Fruit fly (Drosophila melanogaster) whole organism, embryonic: Measurements from ENCODE around the gene Cdc7.

Source experiments
- CG10321 ChIP-seq: fragments of 200-800 bp; sonication (Bioruptor generic); IDR thresholded peaks from 2 replicates; pipeline ENCODE4 v1.3.6; 2022; ENCODE audit warnings: missing biosample characterization, missing genetic modification characterization
- CG11398 ChIP-seq: fragments of 200-800 bp; sonication (Bioruptor generic); optimal IDR thresholded peaks from 2 replicates; lab custom pipeline; 2016; ENCODE audit warnings: missing biosample characterization, missing genetic modification characterization
- CG11504 ChIP-seq: fragments of 200-800 bp; sonication (Bioruptor generic); optimal IDR thresholded peaks from 3 replicates; lab custom pipeline; 2019; ENCODE audit warnings: missing biosample characterization, mild to moderate bottlenecking, missing genetic modification characterization, moderate library complexity
- CG12071 ChIP-seq: fragments of 200-800 bp; sonication (Bioruptor generic); optimal IDR thresholded peaks from 3 replicates; lab custom pipeline; 2018; ENCODE audit warnings: missing biosample characterization, mild to moderate bottlenecking, missing genetic modification characterization
- CG12299 ChIP-seq: fragments of 200-800 bp; sonication (Bioruptor generic); optimal IDR thresholded peaks from 2 replicates; lab custom pipeline; 2018; ENCODE audit warnings: missing biosample characterization, mild to moderate bottlenecking, missing genetic modification characterization
- CG13296 ChIP-seq: fragments of 200-800 bp; sonication (Bioruptor generic); optimal IDR thresholded peaks from 3 replicates; lab custom pipeline; 2018; ENCODE audit warnings: missing biosample characterization, mild to moderate bottlenecking, missing genetic modification characterization
- CG13424 ChIP-seq: fragments of 200-800 bp; sonication (Bioruptor generic); optimal IDR thresholded peaks from 2 replicates; lab custom pipeline; 2019; ENCODE audit warnings: missing biosample characterization, mild to moderate bottlenecking, missing genetic modification characterization, moderate library complexity
- CG15011 ChIP-seq: fragments of 200-800 bp; sonication (Bioruptor generic); optimal IDR thresholded peaks from 3 replicates; lab custom pipeline; 2018; ENCODE audit warnings: missing biosample characterization, mild to moderate bottlenecking, missing genetic modification characterization
- CG15073 ChIP-seq: fragments of 200-800 bp; sonication (Bioruptor generic); optimal IDR thresholded peaks from 2 replicates; lab custom pipeline; 2016; ENCODE audit warnings: missing biosample characterization, missing genetic modification characterization
- CG15514 ChIP-seq: fragments of 200-800 bp; sonication (Bioruptor generic); optimal IDR thresholded peaks from 3 replicates; lab custom pipeline; 2017; ENCODE audit warnings: missing biosample characterization, missing genetic modification characterization, mild to moderate bottlenecking, moderate library complexity, missing genetic modification reagents
- CG17359 ChIP-seq: fragments of 200-800 bp; sonication (Bioruptor generic); optimal IDR thresholded peaks from 3 replicates; lab custom pipeline; 2018; ENCODE audit warnings: missing biosample characterization, mild to moderate bottlenecking, missing genetic modification characterization, moderate library complexity
- CG30431 ChIP-seq: fragments of 200-800 bp; sonication (Bioruptor generic); optimal IDR thresholded peaks from 2 replicates; lab custom pipeline; 2017; ENCODE audit warnings: missing biosample characterization, missing genetic modification characterization
- CG32532 ChIP-seq: fragments of 200-800 bp; sonication (Bioruptor generic); IDR thresholded peaks from 2 replicates; pipeline ENCODE4 v1.3.6; 2022; ENCODE audit warnings: missing biosample characterization, missing genetic modification characterization
- CG4360 ChIP-seq: fragments of 200-800 bp; sonication (Bioruptor generic); IDR thresholded peaks from 2 replicates; pipeline ENCODE4 v1.3.6; 2022; ENCODE audit warnings: missing biosample characterization, missing genetic modification characterization
- CG4707 ChIP-seq: fragments of 200-800 bp; sonication (Bioruptor generic); optimal IDR thresholded peaks from 2 replicates; lab custom pipeline; 2018; ENCODE audit warnings: missing biosample characterization, mild to moderate bottlenecking, missing genetic modification characterization, moderate library complexity
- CG8281 ChIP-seq: fragments of 200-800 bp; sonication (Bioruptor generic); optimal IDR thresholded peaks from 2 replicates; lab custom pipeline; 2018; ENCODE audit warnings: missing biosample characterization, mild to moderate bottlenecking, missing genetic modification characterization, moderate library complexity
- CG8290 ChIP-seq, 3 experiments: fragments of 200-800 bp; sonication (Bioruptor generic); optimal IDR thresholded peaks; 2 replicates each; lab custom pipeline; 2016 to 2019; ENCODE audit warnings: missing biosample characterization in 3 of 3, missing genetic modification characterization in 3 of 3, mild to moderate bottlenecking in 2 of 3, moderate library complexity in 1 of 3
- CG8478 ChIP-seq: fragments of >200 bp; optimal IDR thresholded peaks from 2 replicates; lab custom pipeline; 2018
- CG9437 ChIP-seq: fragments of 200-800 bp; sonication (Bioruptor generic); optimal IDR thresholded peaks from 2 replicates; lab custom pipeline; 2018; ENCODE audit warnings: missing biosample characterization, mild to moderate bottlenecking, missing genetic modification characterization
- Drgx ChIP-seq: fragments of 200-800 bp; sonication (Bioruptor generic); IDR thresholded peaks from 2 replicates; pipeline ENCODE4 v1.3.6; 2022; ENCODE audit warnings: missing biosample characterization, missing genetic modification characterization
- Ets97D ChIP-seq: fragments of 200-800 bp; sonication (Bioruptor generic); optimal IDR thresholded peaks from 3 replicates; lab custom pipeline; 2016; ENCODE audit warnings: missing biosample characterization, missing genetic modification characterization
- Med ChIP-seq: fragments of 200-800 bp; sonication (Bioruptor generic); peaks from one replicate; lab custom pipeline; 2016; ENCODE audit warnings: missing biosample characterization, missing genetic modification characterization, mild to moderate bottlenecking, inconsistent platforms, moderate library complexity
- Mrtf ChIP-seq: fragments of 200-800 bp; sonication (Bioruptor generic); IDR thresholded peaks from 3 replicates; pipeline ENCODE4 v1.3.6; 2022; ENCODE audit warnings: missing biosample characterization, missing genetic modification characterization
- PHDP ChIP-seq: fragments of 200-800 bp; sonication (Bioruptor generic); optimal IDR thresholded peaks from 3 replicates; lab custom pipeline; 2018; ENCODE audit warnings: missing biosample characterization, mild to moderate bottlenecking, missing genetic modification characterization, moderate library complexity
- Pdp1 ChIP-seq, 2 experiments: fragments of 200-800 bp; sonication (Bioruptor generic); optimal IDR thresholded peaks; 3 replicates each; lab custom pipeline; 2016; ENCODE audit warnings: missing biosample characterization in 2 of 2, missing genetic modification characterization in 2 of 2, mild to moderate bottlenecking in 1 of 2, moderate library complexity in 1 of 2
- Rfx ChIP-seq: fragments of 200-800 bp; sonication (Bioruptor generic); IDR thresholded peaks from 2 replicates; pipeline ENCODE4 v1.3.6; 2022; ENCODE audit warnings: missing biosample characterization, missing genetic modification characterization
- Sox100B ChIP-seq: fragments of 200-800 bp; sonication (Bioruptor generic); optimal IDR thresholded peaks from 3 replicates; lab custom pipeline; 2018; ENCODE audit warnings: missing biosample characterization, mild to moderate bottlenecking, missing genetic modification characterization
- dmrt99B ChIP-seq: fragments of 200-800 bp; sonication (Bioruptor generic); optimal IDR thresholded peaks from 2 replicates; lab custom pipeline; 2018; ENCODE audit warnings: missing biosample characterization, mild to moderate bottlenecking, missing genetic modification characterization, moderate library complexity
- eve ChIP-seq, 2 experiments: fragments of >200 bp; optimal IDR thresholded peaks; 2 replicates each; lab custom pipeline; 2017; ENCODE audit warnings: missing biosample characterization in 2 of 2, missing genetic modification characterization in 2 of 2
- fd96Cb ChIP-seq: fragments of 200-800 bp; sonication (Bioruptor generic); optimal IDR thresholded peaks from 2 replicates; lab custom pipeline; 2018; ENCODE audit warnings: missing biosample characterization, mild to moderate bottlenecking, missing genetic modification characterization, moderate library complexity
- grau ChIP-seq: fragments of 200-800 bp; optimal IDR thresholded peaks from 3 replicates; lab custom pipeline; 2019; ENCODE audit warnings: missing biosample characterization, mild to moderate bottlenecking, missing genetic modification characterization, moderate library complexity
- gsb-n ChIP-seq: fragments of 200-800 bp; sonication (Bioruptor generic); optimal IDR thresholded peaks from 3 replicates; lab custom pipeline; 2018; ENCODE audit warnings: missing biosample characterization, mild to moderate bottlenecking, missing genetic modification characterization
- hkb ChIP-seq, 2 experiments: fragments of 200-800 bp in 1 of 2; fragments of >200 bp in 1 of 2; sonication (Bioruptor generic) in 1 of 2; IDR thresholded peaks in 1 of 2; optimal IDR thresholded peaks in 1 of 2; 2 replicates each; pipeline versions ENCODE4 v1.3.6 to Lab custom; 2017 to 2022; ENCODE audit warnings: missing biosample characterization in 1 of 2, missing genetic modification characterization in 1 of 2
- lab ChIP-seq: fragments of 200-800 bp; sonication (Bioruptor generic); optimal IDR thresholded peaks from 3 replicates; lab custom pipeline; 2017; ENCODE audit warnings: missing biosample characterization, missing genetic modification characterization, mild to moderate bottlenecking, moderate library complexity, missing genetic modification reagents
- lilli ChIP-seq: fragments of 200-800 bp; sonication (Bioruptor generic); optimal IDR thresholded peaks from 3 replicates; lab custom pipeline; 2016; ENCODE audit warnings: missing biosample characterization, missing genetic modification characterization
- prd ChIP-seq, 3 experiments: fragments of >200 bp in 2 of 3; fragments of 200-800 bp in 1 of 3; sonication (Bioruptor generic) in 1 of 3; optimal IDR thresholded peaks in 2 of 3; IDR thresholded peaks in 1 of 3; 2 replicates in 2 of 3; 3 replicates in 1 of 3; pipeline versions ENCODE4 v1.3.6 to Lab custom; 2017 to 2022; ENCODE audit warnings: missing biosample characterization in 1 of 3, missing genetic modification characterization in 1 of 3
- row ChIP-seq: fragments of 200-800 bp; sonication (Bioruptor generic); IDR thresholded peaks from 3 replicates; pipeline ENCODE4 v1.3.6; 2022; ENCODE audit warnings: missing biosample characterization, missing genetic modification characterization
- sens ChIP-seq: fragments of 200-800 bp; sonication (Bioruptor generic); peaks from one replicate; lab custom pipeline; 2016; ENCODE audit warnings: missing biosample characterization, missing genetic modification characterization
- seq ChIP-seq: fragments of 200-800 bp; sonication (Bioruptor generic); IDR thresholded peaks from 2 replicates; pipeline ENCODE4 v1.3.6; 2022; ENCODE audit warnings: missing biosample characterization, missing genetic modification characterization
- sisA ChIP-seq: fragments of 200-800 bp; sonication (Bioruptor generic); IDR thresholded peaks from 2 replicates; pipeline ENCODE4 v1.3.6; 2022; ENCODE audit warnings: missing biosample characterization, missing genetic modification characterization
- sob ChIP-seq: fragments of 200-800 bp; sonication (Bioruptor generic); IDR thresholded peaks from 2 replicates; pipeline ENCODE4 v1.3.6; 2022; ENCODE audit warnings: missing biosample characterization, missing genetic modification characterization
- twi ChIP-seq: fragments of 200-800 bp; optimal IDR thresholded peaks from 2 replicates; lab custom pipeline; 2019; ENCODE audit warnings: missing biosample characterization, mild to moderate bottlenecking, missing genetic modification characterization, moderate library complexity

Cdc7 gene

DNA sequence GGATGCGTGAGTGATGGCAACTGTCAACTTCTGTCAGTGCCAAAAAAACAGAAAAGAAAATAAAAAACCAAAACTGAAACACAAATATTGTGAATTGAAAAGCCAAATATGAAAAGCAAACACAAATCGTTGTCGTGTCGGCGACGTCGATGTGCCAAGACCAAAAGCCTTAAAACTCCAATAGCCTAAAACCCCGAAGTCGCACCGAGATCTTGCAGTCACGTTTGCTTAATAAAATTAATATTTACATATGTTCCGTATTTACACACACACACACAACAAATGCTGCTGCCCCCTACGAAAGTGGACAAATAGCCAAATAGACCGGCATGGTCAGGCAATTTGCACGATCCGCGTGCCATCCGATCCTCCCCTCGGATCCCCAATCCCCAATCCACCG lies 16.2 kb upstream of the Cdc7 start (continued):
- TF ChIP-seq lab (GFP tag; lab: Kevin White, UChicago) = peak; percentile 56
- TF ChIP-seq CG11398 (GFP tag; lab: Kevin White, UChicago) = peak; percentile 1
- peak; percentile 51; the same call in 1 of the 2 replicates for TF ChIP-seq seq (GFP tag; lab: Robert Waterston, UW)
- TF ChIP-seq twi = no peak
- TF ChIP-seq hkb (optimal IDR thresholded peaks at IDR 0.05; lab: Kevin White, UChicago) = no peak
- peak; percentile 49 for TF ChIP-seq hkb (GFP tag; IDR thresholded peaks at IDR 0.05; lab: Robert Waterston, UW)
- TF ChIP-seq sisA (GFP tag; lab: Robert Waterston, UW) = no peak
- no peak for TF ChIP-seq CG12299 (tag; lab: Kevin White, UChicago)
- TF ChIP-seq CG13424 (tag; lab: Kevin White, UChicago) = peak; percentile 13
- TF ChIP-seq CG15514 (GFP tag; lab: Kevin White, UChicago) = peak; percentile 42
- peak; percentile 5 for TF ChIP-seq CG4707 (GFP tag; lab: Kevin White, UChicago)
- TF ChIP-seq CG12071 = peak; percentile 41
- TF ChIP-seq CG10321 (GFP tag; lab: Robert Waterston, UW) = no peak
- peak; percentile 39 for TF ChIP-seq Sox100B (GFP tag; lab: Kevin White, UChicago)
- TF ChIP-seq CG17359 = peak; percentile 47
- TF ChIP-seq Mrtf (GFP tag; lab: Robert Waterston, UW) = no peak
- TF ChIP-seq fd96Cb = no peak
- peak; percentile 38 for TF ChIP-seq dmrt99B (tag; lab: Kevin White, UChicago)
- peak; percentile 44; the same call in 1 of the 2 replicates for TF ChIP-seq sob (GFP tag; lab: Robert Waterston, UW)
- peak; percentile 8 for TF ChIP-seq CG15011
- TF ChIP-seq CG13296 = peak; percentile 53
- no peak for TF ChIP-seq CG32532 (GFP tag; lab: Robert Waterston, UW)
- peak; percentile 17 for TF ChIP-seq PHDP (tag; lab: Kevin White, UChicago)

DNA sequence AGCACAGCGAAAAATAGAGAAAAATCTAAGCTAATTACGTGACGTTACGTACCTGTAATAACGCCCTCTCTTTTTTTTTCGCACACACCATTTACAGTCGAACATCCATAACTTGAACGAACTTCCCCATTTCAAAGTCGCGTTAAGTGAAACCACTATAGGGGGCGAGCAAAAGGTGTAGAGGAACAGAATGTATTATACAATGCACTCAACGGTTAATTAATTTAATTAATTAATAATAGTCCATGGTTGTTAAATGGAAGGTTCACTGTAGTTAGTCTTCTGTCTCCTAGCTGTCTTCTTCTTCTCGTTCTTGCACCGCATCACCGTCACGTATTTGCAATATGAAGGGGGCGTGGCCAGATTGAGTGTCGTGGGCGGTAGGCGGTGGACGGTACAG lies 12.7 kb upstream of the Cdc7 start:
- TF ChIP-seq CG15011 = no peak
- TF ChIP-seq CG8478 (lab: Kevin White, UChicago) = no peak
- TF ChIP-seq eve (GFP tag; optimal IDR thresholded peaks at IDR 0.05; lab: Kevin White, UChicago) = peak in 1 of 2 experiments; percentile 4
- peak; percentile 13 for TF ChIP-seq lilli (GFP tag; lab: Kevin White, UChicago)
- TF ChIP-seq CG15073 (GFP tag; lab: Kevin White, UChicago) = no peak
- TF ChIP-seq CG8281 = no peak
- no peak for TF ChIP-seq prd (optimal IDR thresholded peaks at IDR 0.05; lab: Kevin White, UChicago)
- peak; percentile 39; the same call in 1 of the 3 replicates for TF ChIP-seq prd (GFP tag; IDR thresholded peaks at IDR 0.05; lab: Robert Waterston, UW)
- 0 out of 3 replicates have a peak, but pooled peaks have one; percentile 26 for TF ChIP-seq row (GFP tag; lab: Robert Waterston, UW)
- no peak for TF ChIP-seq Mrtf (GFP tag; lab: Robert Waterston, UW)
- TF ChIP-seq Med (GFP tag; lab: Kevin White, UChicago) = peak; percentile 71
- no peak for TF ChIP-seq gsb-n
- TF ChIP-seq Rfx (GFP tag; lab: Robert Waterston, UW) = peak; percentile 31; the same call in 1 of the 2 replicates
- TF ChIP-seq CG30431 (GFP tag; lab: Kevin White, UChicago) = no peak
- TF ChIP-seq grau (tag; lab: Kevin White, UChicago) = peak; percentile 59
- peak; percentile 35 for TF ChIP-seq CG11504 (tag; lab: Kevin White, UChicago)
- peak; percentile 9 for TF ChIP-seq dmrt99B (tag; lab: Kevin White, UChicago)
- peak; percentile 8 for TF ChIP-seq sens (GFP tag; lab: Kevin White, UChicago)
- TF ChIP-seq CG8290 (GFP tag; optimal IDR thresholded peaks at IDR 0.05; lab: Kevin White, UChicago) = no peak
- peak in 1 of 2 experiments; percentile 1 for TF ChIP-seq CG8290 (tag; optimal IDR thresholded peaks at IDR 0.05; lab: Kevin White, UChicago)
- TF ChIP-seq Pdp1 (GFP tag; optimal IDR thresholded peaks at IDR 0.05; lab: Kevin White, UChicago) = peak in 1 of 2 experiments; percentile 22
- peak; percentile 57 for TF ChIP-seq CG9437 (GFP tag; lab: Kevin White, UChicago)
- TF ChIP-seq CG4360 = no peak
- TF ChIP-seq Drgx = peak; percentile 71
- TF ChIP-seq Ets97D (GFP tag; lab: Kevin White, UChicago) = no peak
- TF ChIP-seq, all 482 proteins: peak for 14
